Worm (Caenorhabditis elegans) whole organism, L4/young adult: Measurements from ENCODE around the gene Y81B9A.3.
"Not testable (repeated sequence)": the region's sequence is repeated elsewhere in the genome, so short reads cannot be mapped to it uniquely, and the experiment has no call there.

ENCODE experiments used
- W03F9.2 ChIP-seq: fragments of 150-350 bp; optimal IDR thresholded peaks from 2 replicates; lab custom pipeline; 2014; ENCODE audit warnings: missing biosample characterization, missing genetic modification characterization
- dao-5 ChIP-seq: sonication (generic microtip); optimal IDR thresholded peaks from 2 replicates; lab custom pipeline; 2016; ENCODE audit warnings: missing genotype, missing genetic modification characterization, moderate library complexity, missing compliant biosample characterization
- him-1 ChIP-seq: sonication (generic microtip); optimal IDR thresholded peaks from 2 replicates; lab custom pipeline; 2016; ENCODE audit warnings: missing genotype, missing genetic modification reagents, missing genetic modification characterization, missing compliant biosample characterization

The Y81B9A.3 gene

DNA sequence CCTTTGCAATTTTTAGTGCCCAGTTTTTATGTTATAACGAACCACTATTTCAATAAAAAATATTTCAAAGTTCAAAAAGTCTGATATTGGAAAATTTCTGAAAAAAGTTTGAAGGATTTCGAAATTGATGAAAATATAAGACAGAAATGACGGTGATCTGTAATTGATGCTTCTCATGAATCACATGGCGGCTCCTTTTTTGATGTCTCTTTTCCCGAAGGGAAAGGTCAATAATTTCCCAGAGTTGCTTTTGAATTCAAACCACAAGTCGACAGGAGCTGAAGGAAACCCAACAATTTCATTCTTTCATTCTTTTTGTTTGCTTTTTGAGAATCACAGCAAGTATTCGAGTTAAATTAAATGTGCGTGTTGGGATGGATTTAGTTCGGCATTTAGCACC lies 10.0 kb upstream of the Y81B9A.3 start, which contains the start of gene B0563.18:
Gene B0563.18 (plus strand): TSS at position 301 of the 400 bp plus-strand sequence.
- TF ChIP-seq dao-5 (tag; lab: Kevin White, UChicago) = no peak
- no peak for TF ChIP-seq W03F9.2
- TF ChIP-seq him-1 (tag; lab: Kevin White, UChicago) = no peak

DNA sequence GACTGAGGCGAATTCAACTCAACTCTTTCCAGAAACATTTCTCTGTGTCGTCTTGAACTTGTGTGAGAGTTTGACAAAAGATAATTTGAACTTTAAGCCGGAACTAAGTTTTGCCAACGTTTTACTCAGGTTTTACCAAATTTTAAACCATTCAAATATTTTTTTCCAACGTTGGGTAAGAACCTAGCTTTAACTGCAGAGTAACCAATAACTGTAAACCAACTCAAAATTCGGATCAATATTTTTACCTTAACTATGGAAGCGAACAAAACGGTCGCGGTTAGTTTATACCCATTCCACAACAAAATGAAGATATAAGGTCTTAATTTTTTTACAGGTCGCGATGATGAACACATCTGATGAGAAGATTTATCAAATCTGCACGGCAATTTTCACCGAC lies 9.5 kb upstream of the Y81B9A.3 start:
- TF ChIP-seq dao-5 (tag; lab: Kevin White, UChicago) (no peak), him-1 (tag; lab: Kevin White, UChicago) (no peak), W03F9.2 (no peak)

DNA sequence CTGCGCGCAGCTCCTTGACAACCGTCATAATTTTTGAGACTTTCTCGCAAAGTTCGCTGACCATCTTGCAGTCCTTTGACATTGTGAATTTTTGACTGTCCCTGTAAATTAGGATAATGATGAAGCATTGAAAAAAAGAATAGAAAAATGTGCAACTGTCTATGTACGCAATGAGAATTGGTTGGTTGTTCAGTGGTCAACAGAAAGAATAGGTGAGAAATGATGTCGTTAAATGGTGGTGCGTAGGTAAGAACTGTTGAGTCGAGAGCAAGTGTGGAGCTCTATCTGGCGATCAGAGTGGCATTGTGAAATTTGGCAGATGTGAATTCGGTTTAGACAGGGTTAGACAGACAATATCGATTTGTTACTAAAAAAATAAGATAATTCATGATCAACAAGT lies 7.8 kb upstream of the Y81B9A.3 start, which contains the start of gene B0563.8:
Gene B0563.8 (minus strand): TSS at position 101 of the 400 bp plus-strand sequence.
- TF ChIP-seq dao-5 (tag; lab: Kevin White, UChicago) (no peak), W03F9.2 (no peak), him-1 (tag; lab: Kevin White, UChicago) (no peak)

- TF ChIP-seq dao-5 (tag; lab: Kevin White, UChicago) = no peak
- no peak for TF ChIP-seq him-1 (tag; lab: Kevin White, UChicago)
- TF ChIP-seq W03F9.2 = no peak
Measured at ce11 chrX:9180823-9181222, 1.4 kb upstream of the Y81B9A.3 start, which contains the start of gene Y81B9A.4. TSS of gene Y81B9A.4 (minus strand) at chrX:9180923.

- TF ChIP-seq W03F9.2 (no peak), dao-5 (tag; lab: Kevin White, UChicago) (no peak), him-1 (tag; lab: Kevin White, UChicago) (no peak)
Measured at ce11 chrX:9183836-9184235, 1.6 kb downstream of the Y81B9A.3 start, which contains the start of gene Y81B9A.2. TSS of gene Y81B9A.2 (plus strand) at chrX:9184136.

- TF ChIP-seq W03F9.2 (no peak), him-1 (tag; lab: Kevin White, UChicago) (no peak), dao-5 (tag; lab: Kevin White, UChicago) (no peak)
Measured at ce11 chrX:9191795-9192494, 9.7 kb downstream of the Y81B9A.3 start, which contains the start of gene Y81B9A.1. TSS of gene Y81B9A.1 (plus strand) at chrX:9192444.

ce11 chrX:9194081-9194480 lies 11.8 kb downstream of the Y81B9A.3 start:
- TF ChIP-seq him-1 (tag; lab: Kevin White, UChicago) = no peak
- TF ChIP-seq W03F9.2 = no peak
- no peak for TF ChIP-seq dao-5 (tag; lab: Kevin White, UChicago)

DNA sequence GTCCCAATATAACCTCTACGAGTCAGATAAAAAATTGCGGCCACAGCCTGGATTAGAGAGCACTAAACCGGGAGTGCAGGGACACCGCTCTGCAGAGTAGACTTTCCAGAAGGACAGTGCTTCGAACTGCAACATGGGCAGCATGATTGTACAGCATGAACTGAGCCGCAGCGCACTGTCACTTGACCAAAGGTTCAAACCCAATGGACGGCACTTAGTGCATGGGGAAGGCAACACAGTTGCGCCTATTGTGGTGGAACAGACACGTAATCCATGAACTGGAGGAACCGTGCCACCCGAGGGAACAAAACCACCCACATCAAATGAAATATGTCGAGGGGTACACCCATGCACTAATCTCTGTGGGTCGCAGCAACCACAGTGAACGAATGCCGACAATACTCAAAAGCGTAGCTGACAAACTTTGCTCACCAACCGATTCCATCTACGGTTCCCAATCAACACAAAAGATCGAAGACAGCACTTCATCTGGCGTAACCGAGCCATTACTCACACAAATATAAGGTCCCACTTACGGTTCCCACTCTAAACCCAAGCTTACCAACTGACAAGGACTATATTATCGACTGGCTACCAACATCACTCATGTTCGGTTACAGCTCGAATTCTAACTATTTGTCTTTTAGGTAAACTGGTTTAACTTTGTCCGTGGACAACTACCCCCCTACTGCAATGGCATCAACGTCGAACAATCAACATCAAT lies 13.3 kb downstream of the Y81B9A.3 start:
- no peak for TF ChIP-seq dao-5 (tag; lab: Kevin White, UChicago)
- no peak for TF ChIP-seq W03F9.2
- TF ChIP-seq him-1 (tag; lab: Kevin White, UChicago) = no peak

- not testable (repeated sequence) for TF ChIP-seq him-1 (tag; lab: Kevin White, UChicago); W03F9.2; dao-5 (tag; lab: Kevin White, UChicago)
Measured at ce11 chrX:9203468-9203867, 21.2 kb downstream of the Y81B9A.3 start, which contains the start of gene crb-3. TSS of gene crb-3 (plus strand) at chrX:9203768.

DNA sequence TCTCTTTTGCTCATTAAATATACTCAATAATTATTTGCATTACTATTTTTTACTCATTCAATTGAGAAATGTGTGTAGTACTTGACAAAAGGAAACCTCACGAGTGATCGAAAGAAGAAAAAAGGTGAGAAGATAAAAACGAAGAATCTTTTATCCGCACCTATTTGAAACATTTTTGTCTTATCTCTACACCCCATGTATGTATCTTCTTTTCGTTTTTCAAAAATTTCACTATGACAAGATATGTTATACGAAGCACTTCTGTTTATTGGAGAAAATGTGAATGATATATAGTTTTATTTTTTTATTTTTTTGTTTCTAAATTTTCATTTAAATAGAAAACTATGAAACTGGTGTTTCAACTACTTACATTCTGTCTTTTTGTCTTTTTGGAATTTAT lies 22.7 kb downstream of the Y81B9A.3 start:
- TF ChIP-seq dao-5 (tag; lab: Kevin White, UChicago) (no peak), him-1 (tag; lab: Kevin White, UChicago) (no peak), W03F9.2 (no peak)

DNA sequence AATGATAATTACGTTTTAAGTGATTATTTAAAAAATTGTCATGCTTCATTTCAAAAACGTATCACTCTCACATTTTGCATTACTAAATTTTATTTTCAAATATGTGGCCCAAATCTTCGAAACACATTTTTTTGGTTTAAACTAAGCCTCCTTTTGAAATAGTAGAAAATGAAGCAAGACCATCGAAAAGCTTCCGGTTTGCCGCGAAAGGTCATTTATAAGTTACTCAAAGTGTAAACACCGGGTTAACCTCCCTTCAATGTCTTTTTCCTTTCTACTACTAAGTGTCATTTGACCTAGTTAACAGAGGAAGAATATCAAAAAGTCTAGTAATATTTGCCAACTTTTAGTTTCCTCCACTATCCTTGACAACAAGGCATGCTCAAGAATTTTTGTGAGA lies 24.5 kb downstream of the Y81B9A.3 start:
- TF ChIP-seq W03F9.2 (no peak), dao-5 (tag; lab: Kevin White, UChicago) (no peak), him-1 (tag; lab: Kevin White, UChicago) (no peak)

DNA sequence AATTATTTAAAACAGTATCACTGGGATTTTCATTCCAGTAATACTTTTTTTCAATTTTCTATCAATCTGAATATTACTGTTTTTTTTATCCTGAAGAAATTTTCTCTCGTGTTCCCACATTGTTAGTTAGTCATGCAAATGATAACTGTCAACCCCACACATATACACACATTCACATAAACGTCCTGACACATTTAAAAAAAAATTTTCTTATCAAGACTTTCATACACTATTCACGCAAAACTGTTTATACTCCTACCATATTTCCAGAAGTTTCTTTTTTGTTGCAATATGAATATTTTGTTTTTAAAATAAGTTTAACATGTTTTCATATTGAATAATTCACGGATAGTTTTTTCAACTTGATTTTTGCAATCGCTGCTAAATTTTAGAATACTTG lies 26.3 kb downstream of the Y81B9A.3 start:
- TF ChIP-seq W03F9.2 (no peak), him-1 (tag; lab: Kevin White, UChicago) (no peak)

DNA sequence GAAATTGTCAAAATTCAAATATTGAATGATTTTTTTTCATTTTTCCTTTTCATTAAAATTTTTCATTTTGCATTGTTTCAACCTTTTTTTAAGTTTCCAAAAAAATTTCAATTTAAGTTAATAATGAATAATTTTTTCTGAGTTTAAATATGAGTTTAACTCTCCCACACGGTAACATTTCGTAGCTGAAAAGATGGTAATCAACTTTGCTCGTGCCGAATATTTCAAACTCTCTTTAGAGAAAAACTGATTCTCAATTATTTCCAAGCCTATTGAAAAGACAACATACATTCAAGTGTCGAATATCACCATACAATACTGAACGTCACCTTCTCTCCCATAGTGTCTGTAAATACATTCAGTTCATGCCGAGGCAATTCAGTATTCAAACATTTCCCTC lies 26.7 kb downstream of the Y81B9A.3 start:
- TF ChIP-seq W03F9.2 (no peak), dao-5 (tag; lab: Kevin White, UChicago) (no peak), him-1 (tag; lab: Kevin White, UChicago) (no peak)

- TF ChIP-seq dao-5 (tag; lab: Kevin White, UChicago) (no peak), him-1 (tag; lab: Kevin White, UChicago) (no peak), W03F9.2 (no peak)
Measured at ce11 chrX:9210086-9210485, 27.8 kb downstream of the Y81B9A.3 start.
